Fruit fly (Drosophila melanogaster) whole organism, prepupa: ENCODE data around the gene CapaR.

Source experiments
- CG11762 ChIP-seq: fragments of 200-800 bp; sonication (Bioruptor generic); optimal IDR thresholded peaks from 3 replicates; lab custom pipeline; 2016; ENCODE audit warnings: missing biosample characterization, missing genetic modification characterization; ENCODE audit not compliant: insufficient read depth
- CG31627 ChIP-seq: fragments of 200-800 bp; sonication (Bioruptor generic); optimal IDR thresholded peaks from 3 replicates; lab custom pipeline; 2016; ENCODE audit warnings: missing biosample characterization, missing genetic modification characterization
- CG6276 ChIP-seq: fragments of 200-800 bp; sonication (Bioruptor generic); optimal IDR thresholded peaks from 2 replicates; lab custom pipeline; 2017; ENCODE audit warnings: missing biosample characterization, mild to moderate bottlenecking, missing genetic modification characterization
- CG6792 ChIP-seq: fragments of 200-800 bp; sonication (Bioruptor generic); optimal IDR thresholded peaks from 3 replicates; lab custom pipeline; 2016; ENCODE audit warnings: missing biosample characterization, missing genetic modification characterization
- Eip93F ChIP-seq: fragments of 200-800 bp; sonication (Bioruptor generic); optimal IDR thresholded peaks from 2 replicates; lab custom pipeline; 2016; ENCODE audit warnings: missing biosample characterization, mild to moderate bottlenecking, missing genetic modification characterization
- Ets21C ChIP-seq: fragments of 200-800 bp; sonication (Bioruptor generic); optimal IDR thresholded peaks from 3 replicates; lab custom pipeline; 2016; ENCODE audit warnings: missing biosample characterization, missing genetic modification characterization
- Hr38 ChIP-seq: sonication (Bioruptor generic); optimal IDR thresholded peaks from 2 replicates; lab custom pipeline; 2016; ENCODE audit warnings: missing biosample characterization, missing genetic modification characterization
- Sox14 ChIP-seq: fragments of 200-800 bp; sonication (Bioruptor generic); optimal IDR thresholded peaks from 3 replicates; lab custom pipeline; 2016; ENCODE audit warnings: missing biosample characterization, missing genetic modification characterization
- Sox15 ChIP-seq: fragments of 200-800 bp; sonication (Bioruptor generic); optimal IDR thresholded peaks from 3 replicates; lab custom pipeline; 2016; ENCODE audit warnings: missing biosample characterization, missing genetic modification characterization
- cyc ChIP-seq: fragments of 200-800 bp; sonication (Bioruptor generic); optimal IDR thresholded peaks from 3 replicates; lab custom pipeline; 2016; ENCODE audit warnings: missing biosample characterization, missing genetic modification characterization
- dac ChIP-seq: fragments of 200-800 bp; sonication (Bioruptor generic); optimal IDR thresholded peaks from 2 replicates; lab custom pipeline; 2017; ENCODE audit warnings: missing biosample characterization, mild to moderate bottlenecking, missing genetic modification characterization
- spab ChIP-seq: fragments of 200-800 bp; sonication (Bioruptor generic); optimal IDR thresholded peaks from 2 replicates; lab custom pipeline; 2017; ENCODE audit warnings: missing biosample characterization, mild to moderate bottlenecking, missing genetic modification characterization, missing genetic modification reagents
- vri ChIP-seq: fragments of 200-800 bp; sonication (Bioruptor generic); optimal IDR thresholded peaks from 3 replicates; lab custom pipeline; 2016; ENCODE audit warnings: missing biosample characterization, mild to moderate bottlenecking, missing genetic modification characterization

DNA sequence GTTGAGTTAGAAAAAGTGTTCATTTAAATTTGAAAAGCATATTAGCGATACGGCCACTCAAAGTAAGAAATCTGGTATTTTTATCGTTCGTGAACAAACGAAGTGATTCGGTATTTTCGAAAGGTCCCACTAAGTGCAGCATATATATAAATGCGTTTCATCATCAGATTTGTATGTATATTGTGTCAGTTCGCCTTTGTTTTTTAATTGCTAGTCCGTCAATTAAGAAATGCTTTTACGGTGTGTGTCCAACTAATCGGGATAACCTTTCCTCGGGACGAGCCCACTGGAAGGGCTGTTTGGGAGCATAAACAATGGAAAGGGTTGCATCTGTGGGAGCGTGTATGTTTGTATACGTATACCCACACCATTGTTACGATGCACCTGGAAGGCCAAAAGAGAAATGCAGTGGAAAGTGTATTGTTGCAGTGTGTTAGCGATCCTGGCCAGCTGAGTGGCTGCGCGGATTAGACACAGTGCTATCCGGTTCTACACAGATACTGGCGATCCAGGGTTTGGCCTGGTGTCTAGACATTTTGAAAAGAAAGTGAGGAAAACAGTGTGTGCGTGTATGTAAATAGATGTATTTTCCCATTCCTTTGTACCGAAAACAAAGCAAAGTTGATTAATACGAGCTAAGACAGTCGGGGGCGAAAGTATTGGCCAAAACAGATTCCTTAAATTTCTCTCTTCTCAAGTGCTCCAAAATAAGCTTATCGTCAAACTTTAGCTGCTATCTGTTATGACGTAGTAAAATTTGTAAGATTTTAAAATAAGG is 38.7 kb downstream of the CapaR start, which contains the start of gene CG7611:
- TF ChIP-seq CG31627, result no peak
- peak; percentile 35 for TF ChIP-seq vri (GFP tag; lab: Kevin White, UChicago)
- peak; percentile 59 for TF ChIP-seq Sox14
- no peak for TF ChIP-seq CG11762 (GFP tag; lab: Kevin White, UChicago)
- no peak for TF ChIP-seq Ets21C (GFP tag; lab: Kevin White, UChicago)
- no peak for TF ChIP-seq CG6276 (GFP tag; lab: Kevin White, UChicago)
- TF ChIP-seq cyc (GFP tag; lab: Kevin White, UChicago), result no peak
- TF ChIP-seq spab, result no peak
- TF ChIP-seq dac, result no peak
- TF ChIP-seq Hr38, result no peak
- TF ChIP-seq Eip93F, result no peak
- no peak for TF ChIP-seq Sox15 (GFP tag; lab: Kevin White, UChicago)
- no peak for TF ChIP-seq CG6792 (GFP tag; lab: Kevin White, UChicago)
